In genomic region chr2L:11874232-11874765, dm6 we compare ENCODE assay signal across 3 fruit fly cellular contexts.
A peak's percentile ranks its signal among the peaks of the same experiment; 100 is the strongest.
TF ChIP-seq lines count a peak whose summit lies in the region.

No protein-coding gene starts in this region.

- no peak for TF ChIP-seq CTCF in whole organism, embryonic (GFP tag; optimal IDR thresholded peaks at IDR 0.05; lab: Kevin White, UChicago)

TF ChIP-seq in whole organism, embryonic, 481 proteins besides CTCF, POLR2A, EP300 and RAD21:
- TF ChIP-seq CG9932 (GFP tag; IDR thresholded peaks at IDR 0.05; lab: Robert Waterston, UW): 0 out of 2 replicates have a peak, but pooled peaks have one; percentile 23
- peak; percentile 2 for TF ChIP-seq lab (GFP tag; optimal IDR thresholded peaks at IDR 0.05; lab: Kevin White, UChicago)
- TF ChIP-seq cg (GFP tag; optimal IDR thresholded peaks at IDR 0.05; lab: Kevin White, UChicago): peak; percentile 16
- no peak for TF ChIP-seq HLH54F (GFP tag; optimal IDR thresholded peaks at IDR 0.05; lab: Kevin White, UChicago)
- TF ChIP-seq CG18619 (GFP tag; optimal IDR thresholded peaks at IDR 0.05; lab: Kevin White, UChicago): no peak
- TF ChIP-seq CG15514 (GFP tag; optimal IDR thresholded peaks at IDR 0.05; lab: Kevin White, UChicago): peak; percentile 72
- peak; percentile 52; the same call in 1 of the 4 replicates for TF ChIP-seq chinmo (GFP tag; IDR thresholded peaks at IDR 0.05; lab: Robert Waterston, UW; ENCODE audit: partially characterized antibody)
- peak; percentile 44 for TF ChIP-seq CG13894 (tag; optimal IDR thresholded peaks at IDR 0.05; lab: Kevin White, UChicago)
- TF ChIP-seq ken (GFP tag; IDR thresholded peaks at IDR 0.05; lab: Robert Waterston, UW): 0 out of 3 replicates have a peak, but pooled peaks have one; percentile 25
- 0 out of 3 replicates have a peak, but pooled peaks have one; percentile 38 for TF ChIP-seq CG6175 (GFP tag; IDR thresholded peaks at IDR 0.05; lab: Robert Waterston, UW)
- no peak for TF ChIP-seq CG7271 (tag; optimal IDR thresholded peaks at IDR 0.05; lab: Kevin White, UChicago)
- peak; percentile 3 for TF ChIP-seq Hmr (GFP tag; optimal IDR thresholded peaks at IDR 0.05; lab: Kevin White, UChicago)
- TF ChIP-seq Adf1 (GFP tag; IDR thresholded peaks at IDR 0.05; lab: Robert Waterston, UW): peak; percentile 26; the same call in 1 of the 2 replicates
- no peak for TF ChIP-seq cad (GFP tag; optimal IDR thresholded peaks at IDR 0.05; lab: Kevin White, UChicago)
- TF ChIP-seq CG11456 (GFP tag; IDR thresholded peaks at IDR 0.05; lab: Robert Waterston, UW): no peak
- 0 out of 2 replicates have a peak, but pooled peaks have one; percentile 41 for TF ChIP-seq CG16779 (GFP tag; IDR thresholded peaks at IDR 0.05; lab: Robert Waterston, UW)
- TF ChIP-seq tna (GFP tag; IDR thresholded peaks at IDR 0.05; lab: Robert Waterston, UW; ENCODE audit: partially characterized antibody): 0 out of 2 replicates have a peak, but pooled peaks have one; percentile 10
- no peak for TF ChIP-seq Blimp-1 (GFP tag; optimal IDR thresholded peaks at IDR 0.05; lab: Kevin White, UChicago)
- 0 out of 3 replicates have a peak, but pooled peaks have one; percentile 37 for TF ChIP-seq zen2 (GFP tag; IDR thresholded peaks at IDR 0.05; lab: Robert Waterston, UW; ENCODE audit: partially characterized antibody)
- peak; percentile 22; the same call in 1 of the 2 replicates for TF ChIP-seq Bgb (GFP tag; IDR thresholded peaks at IDR 0.05; lab: Robert Waterston, UW; ENCODE audit: partially characterized antibody)
- no peak for TF ChIP-seq CG8290 (GFP tag; optimal IDR thresholded peaks at IDR 0.05; lab: Kevin White, UChicago)
- peak in 1 of 2 experiments; percentile 6 for TF ChIP-seq CG8290 (tag; optimal IDR thresholded peaks at IDR 0.05; lab: Kevin White, UChicago)
- peak; percentile 43 for TF ChIP-seq CG12769 (tag; optimal IDR thresholded peaks at IDR 0.05; lab: Kevin White, UChicago)
- peak; percentile 31 for TF ChIP-seq Jarid2 (GFP tag; optimal IDR thresholded peaks at IDR 0.05; lab: Kevin White, UChicago)
- peak; percentile 33 for TF ChIP-seq Deaf1 (tag; optimal IDR thresholded peaks at IDR 0.05; lab: Kevin White, UChicago)
- peak; percentile 22; the same call in 1 of the 2 replicates for TF ChIP-seq amos (GFP tag; IDR thresholded peaks at IDR 0.05; lab: Robert Waterston, UW; ENCODE audit: partially characterized antibody)

TF ChIP-seq in whole organism, prepupa, 60 proteins besides CTCF, POLR2A, EP300 and RAD21:
- TF ChIP-seq dsx (GFP tag; optimal IDR thresholded peaks at IDR 0.05; lab: Kevin White, UChicago; ENCODE audit: poor library complexity, severe bottlenecking): no peak
- TF ChIP-seq Eip78C (GFP tag; lab: Kevin White, UChicago): peak; percentile 54
- TF ChIP-seq fd59A (GFP tag; optimal IDR thresholded peaks at IDR 0.05; lab: Kevin White, UChicago): no peak
- TF ChIP-seq Eip75B (GFP tag; optimal IDR thresholded peaks at IDR 0.05; lab: Kevin White, UChicago): no peak
- TF ChIP-seq acj6 (GFP tag; optimal IDR thresholded peaks at IDR 0.05; lab: Kevin White, UChicago): no peak
- no peak for TF ChIP-seq CG11294 (GFP tag; IDR thresholded peaks at IDR 0.05; lab: Robert Waterston, UW)
- peak; percentile 14; the same call in 1 of the 2 replicates for TF ChIP-seq CG15336 (GFP tag; IDR thresholded peaks at IDR 0.05; lab: Robert Waterston, UW)
- 0 out of 3 replicates have a peak, but pooled peaks have one; percentile 37 for TF ChIP-seq eg (GFP tag; IDR thresholded peaks at IDR 0.05; lab: Robert Waterston, UW)

TF ChIP-seq in whole organism, pupa, 21 proteins besides CTCF, POLR2A, EP300 and RAD21:
- no peak for TF ChIP-seq Pif1A (GFP tag; optimal IDR thresholded peaks at IDR 0.05; lab: Kevin White, UChicago)
- 0 out of 3 replicates have a peak, but pooled peaks have one; percentile 30 for TF ChIP-seq fd96Ca (GFP tag; IDR thresholded peaks at IDR 0.05; lab: Robert Waterston, UW)
- peak; percentile 57; the same call in 1 of the 3 replicates for TF ChIP-seq CG4496 (GFP tag; IDR thresholded peaks at IDR 0.05; lab: Robert Waterston, UW)
- no peak for TF ChIP-seq gl (tag; optimal IDR thresholded peaks at IDR 0.05; lab: Kevin White, UChicago)
- peak; percentile 30; the same call in 1 of the 2 replicates for TF ChIP-seq Ets98B (GFP tag; IDR thresholded peaks at IDR 0.05; lab: Robert Waterston, UW)
- TF ChIP-seq EcR (GFP tag; optimal IDR thresholded peaks at IDR 0.05; lab: Kevin White, UChicago): no peak
- peak; percentile 39; the same call in 1 of the 2 replicates for TF ChIP-seq CG32121 (GFP tag; IDR thresholded peaks at IDR 0.05; lab: Robert Waterston, UW)
- no peak for TF ChIP-seq CG8159 (tag; optimal IDR thresholded peaks at IDR 0.05; lab: Kevin White, UChicago)
- no peak for TF ChIP-seq Pif1B (GFP tag; optimal IDR thresholded peaks at IDR 0.05; lab: Kevin White, UChicago)
- TF ChIP-seq rn (GFP tag; IDR thresholded peaks at IDR 0.05; lab: Robert Waterston, UW): no peak
- no peak for TF ChIP-seq CG9948 (tag; optimal IDR thresholded peaks at IDR 0.05; lab: Kevin White, UChicago)
- TF ChIP-seq Snoo (tag; optimal IDR thresholded peaks at IDR 0.05; lab: Kevin White, UChicago): no peak
- no peak for TF ChIP-seq D1 (tag; optimal IDR thresholded peaks at IDR 0.05; lab: Kevin White, UChicago)
- TF ChIP-seq CG15710 (tag; optimal IDR thresholded peaks at IDR 0.05; lab: Kevin White, UChicago): no peak
TF ChIP-seq in whole organism, pupa: peak in this region for 4.

Comparison
In these comparisons a context has a peak if more than half of its experiments do, and no peak if none do; other contexts are left out.
1. Of the 7 proteins assayed by ChIP-seq in both whole organism, embryonic and whole organism, prepupa: peak only in whole organism, embryonic: CG16779; only in whole organism, prepupa: none; in both: none; in neither: 6.